Worm (Caenorhabditis elegans): ENCODE data around the gene Y54F10BM.21.

DNA sequence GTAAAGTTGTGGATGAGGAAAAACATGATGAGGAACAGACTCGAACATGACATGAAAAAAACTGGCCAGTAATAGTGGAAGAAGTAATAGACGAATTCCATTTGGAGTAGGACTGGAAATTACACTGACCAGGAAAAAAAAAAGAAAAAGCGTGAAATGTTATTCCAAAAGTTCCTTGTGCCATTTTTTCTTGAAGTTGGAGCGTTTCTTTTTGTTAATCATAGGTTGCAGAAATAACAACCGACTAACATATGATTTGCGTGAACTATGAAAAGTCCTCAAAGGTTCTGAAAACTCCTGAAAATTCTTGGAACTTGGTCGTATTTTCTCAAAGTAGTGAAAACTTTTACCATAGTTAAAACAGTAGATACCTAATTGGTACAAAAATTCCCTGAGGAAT lies 31.2 kb upstream of the Y54F10BM.21 start, which contains the start of gene srd-67:
- TF ChIP-seq him-1 (tag; optimal IDR thresholded peaks at IDR 0.05) (no peak), W03F9.2 (tag; optimal IDR thresholded peaks at IDR 0.05) (no peak), dao-5 (tag; optimal IDR thresholded peaks at IDR 0.05) (no peak)
